Fruit fly (Drosophila melanogaster) whole organism, embryonic: ENCODE measurements around the gene pall.

Experiments used
- ATbp ChIP-seq: fragments of 200-800 bp; sonication (Bioruptor generic); optimal IDR thresholded peaks from 2 replicates; lab custom pipeline; 2017; ENCODE audit warnings: missing biosample characterization, mild to moderate bottlenecking, missing genetic modification characterization, missing genetic modification reagents
- Blimp-1 ChIP-seq: fragments of 200-800 bp; sonication (Bioruptor generic); optimal IDR thresholded peaks from 3 replicates; lab custom pipeline; 2018; ENCODE audit warnings: missing biosample characterization, missing genetic modification characterization, mild to moderate bottlenecking, moderate library complexity, missing genetic modification reagents
- CG10321 ChIP-seq: fragments of 200-800 bp; sonication (Bioruptor generic); IDR thresholded peaks from 2 replicates; pipeline ENCODE4 v1.3.6; 2022; ENCODE audit warnings: missing biosample characterization, missing genetic modification characterization
- CG11398 ChIP-seq: fragments of 200-800 bp; sonication (Bioruptor generic); optimal IDR thresholded peaks from 2 replicates; lab custom pipeline; 2016; ENCODE audit warnings: missing biosample characterization, missing genetic modification characterization
- CG12391 ChIP-seq: fragments of 200-800 bp; sonication (Bioruptor generic); optimal IDR thresholded peaks from 3 replicates; lab custom pipeline; 2018; ENCODE audit warnings: missing biosample characterization, mild to moderate bottlenecking, missing genetic modification characterization, moderate library complexity
- CG13287 ChIP-seq: fragments of 200-800 bp; sonication (Bioruptor generic); IDR thresholded peaks from 2 replicates; pipeline ENCODE4 v1.3.6; 2022; ENCODE audit warnings: missing biosample characterization, missing genetic modification characterization; ENCODE audit not compliant: partially characterized antibody
- CG13296 ChIP-seq: fragments of 200-800 bp; sonication (Bioruptor generic); optimal IDR thresholded peaks from 3 replicates; lab custom pipeline; 2018; ENCODE audit warnings: missing biosample characterization, mild to moderate bottlenecking, missing genetic modification characterization
- CG1602 ChIP-seq: fragments of 200-800 bp; sonication (Bioruptor generic); optimal IDR thresholded peaks from 3 replicates; lab custom pipeline; 2016; ENCODE audit warnings: missing biosample characterization, missing genetic modification characterization
- CG17359 ChIP-seq: fragments of 200-800 bp; sonication (Bioruptor generic); optimal IDR thresholded peaks from 3 replicates; lab custom pipeline; 2018; ENCODE audit warnings: missing biosample characterization, mild to moderate bottlenecking, missing genetic modification characterization, moderate library complexity
- CG2120 ChIP-seq: fragments of 200-800 bp; sonication (Bioruptor generic); optimal IDR thresholded peaks from 3 replicates; lab custom pipeline; 2016; ENCODE audit warnings: missing biosample characterization, missing genetic modification characterization
- CG3726 ChIP-seq: fragments of 200-800 bp; sonication (Bioruptor generic); IDR thresholded peaks from 3 replicates; pipeline ENCODE4, ENCODE4 v1.3.6; 2022; ENCODE audit warnings: missing biosample characterization, missing genetic modification characterization
- CG4617 ChIP-seq: fragments of 200-800 bp; sonication (Bioruptor generic); optimal IDR thresholded peaks from 3 replicates; lab custom pipeline; 2016; ENCODE audit warnings: missing biosample characterization, missing genetic modification characterization, borderline replicate concordance
- CG4707 ChIP-seq: fragments of 200-800 bp; sonication (Bioruptor generic); optimal IDR thresholded peaks from 2 replicates; lab custom pipeline; 2018; ENCODE audit warnings: missing biosample characterization, mild to moderate bottlenecking, missing genetic modification characterization, moderate library complexity
- CG4854 ChIP-seq: fragments of 200-800 bp; sonication (Bioruptor generic); optimal IDR thresholded peaks from 2 replicates; lab custom pipeline; 2016; ENCODE audit warnings: missing biosample characterization, missing genetic modification characterization, inconsistent platforms
- CG6272 ChIP-seq: fragments of 200-800 bp; sonication (Bioruptor generic); IDR thresholded peaks from 2 replicates; pipeline ENCODE4 v1.3.6; 2022; ENCODE audit warnings: missing biosample characterization, missing genetic modification characterization
- CG7745 ChIP-seq: fragments of 200-800 bp; sonication (Bioruptor generic); optimal IDR thresholded peaks from 2 replicates; lab custom pipeline; 2018; ENCODE audit warnings: missing biosample characterization, mild to moderate bottlenecking, missing genetic modification characterization, moderate library complexity
- CG9437 ChIP-seq: fragments of 200-800 bp; sonication (Bioruptor generic); optimal IDR thresholded peaks from 2 replicates; lab custom pipeline; 2018; ENCODE audit warnings: missing biosample characterization, mild to moderate bottlenecking, missing genetic modification characterization
- Camta ChIP-seq: fragments of 200-800 bp; sonication (Bioruptor generic); optimal IDR thresholded peaks from 2 replicates; lab custom pipeline; 2016; ENCODE audit warnings: missing biosample characterization, missing genetic modification characterization
- Dfd ChIP-seq, 2 experiments: fragments of >200 bp; optimal IDR thresholded peaks; 2 replicates each; lab custom pipeline; 2017; ENCODE audit warnings: missing biosample characterization in 2 of 2, missing genetic modification characterization in 2 of 2
- Ets65A ChIP-seq: fragments of 200-800 bp; sonication (Bioruptor generic); peaks from one replicate; lab custom pipeline; 2016; ENCODE audit warnings: missing biosample characterization, missing genetic modification characterization
- Gsc ChIP-seq: fragments of 200-800 bp; sonication (Bioruptor generic); IDR thresholded peaks from 2 replicates; pipeline ENCODE4 v1.3.6; 2022; ENCODE audit warnings: missing biosample characterization, missing genetic modification characterization
- HLH54F ChIP-seq: fragments of 200-800 bp; sonication (Bioruptor generic); optimal IDR thresholded peaks from 3 replicates; lab custom pipeline; 2016; ENCODE audit warnings: missing biosample characterization, missing genetic modification characterization
- HmgZ ChIP-seq: fragments of 200-800 bp; sonication (Bioruptor generic); optimal IDR thresholded peaks from 2 replicates; lab custom pipeline; 2018; ENCODE audit warnings: missing biosample characterization, mild to moderate bottlenecking, missing genetic modification characterization
- Hr39 ChIP-seq: fragments of >200 bp; optimal IDR thresholded peaks from 2 replicates; lab custom pipeline; 2017
- Hr78 ChIP-seq, 2 experiments: fragments of 200-800 bp in 1 of 2; fragments of >200 bp in 1 of 2; sonication (Bioruptor generic) in 1 of 2; optimal IDR thresholded peaks; 2 replicates each; lab custom pipeline; 2017 to 2019; ENCODE audit warnings: missing biosample characterization in 2 of 2, missing genetic modification characterization in 2 of 2, mild to moderate bottlenecking in 1 of 2, moderate library complexity in 1 of 2
- MTF-1 ChIP-seq: fragments of 200-800 bp; sonication (Bioruptor generic); optimal IDR thresholded peaks from 2 replicates; lab custom pipeline; 2018; ENCODE audit warnings: missing biosample characterization, mild to moderate bottlenecking, missing genetic modification characterization, borderline replicate concordance
- Mrtf ChIP-seq: fragments of 200-800 bp; sonication (Bioruptor generic); IDR thresholded peaks from 3 replicates; pipeline ENCODE4 v1.3.6; 2022; ENCODE audit warnings: missing biosample characterization, missing genetic modification characterization
- Sox102F ChIP-seq: fragments of 200-800 bp; sonication (Bioruptor generic); optimal IDR thresholded peaks from 2 replicates; lab custom pipeline; 2018; ENCODE audit warnings: missing biosample characterization, mild to moderate bottlenecking, missing genetic modification characterization, moderate library complexity
- Sry-δ ChIP-seq: fragments of 200-800 bp; sonication (Bioruptor generic); optimal IDR thresholded peaks from 2 replicates; lab custom pipeline; 2016; ENCODE audit warnings: missing biosample characterization, missing genetic modification characterization
- Stat92E ChIP-seq, 3 experiments: fragments of >200 bp in 2 of 3; fragments of 200-800 bp in 1 of 3; sonication (Bioruptor generic) in 1 of 3; optimal IDR thresholded peaks; 2 replicates each; lab custom pipeline; 2017 to 2019; ENCODE audit warnings: missing biosample characterization in 3 of 3, missing genetic modification characterization in 3 of 3, mild to moderate bottlenecking in 1 of 3, moderate library complexity in 1 of 3
- cad ChIP-seq: fragments of >200 bp; optimal IDR thresholded peaks from 2 replicates; lab custom pipeline; 2017; ENCODE audit warnings: missing biosample characterization, missing genetic modification characterization
- cas ChIP-seq: fragments of 200-800 bp; sonication (Bioruptor generic); IDR thresholded peaks from 2 replicates; pipeline ENCODE4 v1.3.6; 2022; ENCODE audit warnings: missing biosample characterization, missing genetic modification characterization
- chn ChIP-seq: fragments of 200-800 bp; sonication (Bioruptor generic); optimal IDR thresholded peaks from 2 replicates; lab custom pipeline; 2016; ENCODE audit warnings: missing biosample characterization, missing genetic modification characterization
- cwo ChIP-seq: fragments of 200-800 bp; sonication (Bioruptor generic); optimal IDR thresholded peaks from 3 replicates; lab custom pipeline; 2017; ENCODE audit warnings: missing biosample characterization, missing genetic modification characterization, mild to moderate bottlenecking, moderate library complexity, missing genetic modification reagents
- dm ChIP-seq: fragments of 200-800 bp; sonication (Bioruptor generic); optimal IDR thresholded peaks from 3 replicates; lab custom pipeline; 2016; ENCODE audit warnings: missing biosample characterization, missing genetic modification characterization
- dpn ChIP-seq, 2 experiments: fragments of 200-800 bp; sonication (Bioruptor generic); optimal IDR thresholded peaks; 3 replicates each; lab custom pipeline; 2016; ENCODE audit warnings: missing biosample characterization in 2 of 2, missing genetic modification characterization in 2 of 2
- ftz-f1 ChIP-seq: fragments of 200-800 bp; sonication (Bioruptor generic); optimal IDR thresholded peaks from 2 replicates; lab custom pipeline; 2016; ENCODE audit warnings: missing biosample characterization, missing genetic modification characterization
- grn ChIP-seq: fragments of 200-800 bp; sonication (Bioruptor generic); optimal IDR thresholded peaks from 3 replicates; lab custom pipeline; 2017; ENCODE audit warnings: missing biosample characterization, missing genetic modification characterization
- h ChIP-seq: fragments of >200 bp; optimal IDR thresholded peaks from 2 replicates; lab custom pipeline; 2017
- lola ChIP-seq, 3 experiments: fragments of >200 bp in 2 of 3; fragments of 200-800 bp in 1 of 3; sonication (Bioruptor generic) in 1 of 3; optimal IDR thresholded peaks; 2 replicates each; lab custom pipeline; 2017 to 2019; ENCODE audit warnings: missing biosample characterization in 3 of 3, missing genetic modification characterization in 3 of 3, mild to moderate bottlenecking in 1 of 3, moderate library complexity in 1 of 3
- nau ChIP-seq: fragments of 200-800 bp; sonication (Bioruptor generic); optimal IDR thresholded peaks from 3 replicates; lab custom pipeline; 2017; ENCODE audit warnings: missing biosample characterization, mild to moderate bottlenecking, missing genetic modification characterization, missing genetic modification reagents
- nerfin-1 ChIP-seq: fragments of 200-800 bp; sonication (Bioruptor generic); optimal IDR thresholded peaks from 3 replicates; lab custom pipeline; 2019; ENCODE audit warnings: missing biosample characterization, mild to moderate bottlenecking, missing genetic modification characterization, moderate library complexity
- org-1 ChIP-seq: fragments of 200-800 bp; sonication (Bioruptor generic); optimal IDR thresholded peaks from 2 replicates; lab custom pipeline; 2017; ENCODE audit warnings: missing biosample characterization, missing genetic modification characterization
- peb ChIP-seq: fragments of 200-800 bp; sonication (Bioruptor generic); IDR thresholded peaks from 2 replicates; pipeline ENCODE4 v1.3.6; 2022; ENCODE audit warnings: missing biosample characterization, missing genetic modification characterization
- phol ChIP-seq: fragments of 200-800 bp; sonication (Bioruptor generic); optimal IDR thresholded peaks from 3 replicates; lab custom pipeline; 2018; ENCODE audit warnings: missing biosample characterization, mild to moderate bottlenecking, missing genetic modification characterization, moderate library complexity
- twi ChIP-seq: fragments of 200-800 bp; optimal IDR thresholded peaks from 2 replicates; lab custom pipeline; 2019; ENCODE audit warnings: missing biosample characterization, mild to moderate bottlenecking, missing genetic modification characterization, moderate library complexity
- vfl ChIP-seq: fragments of 200-800 bp; sonication (Bioruptor generic); optimal IDR thresholded peaks from 2 replicates; lab custom pipeline; 2016; ENCODE audit warnings: missing biosample characterization, missing genetic modification characterization
- vvl ChIP-seq: fragments of 200-800 bp; sonication (Bioruptor generic); IDR thresholded peaks from 2 replicates; pipeline ENCODE4 v1.3.6; 2022; ENCODE audit warnings: missing biosample characterization, missing genetic modification characterization
- wek ChIP-seq: fragments of 200-800 bp; sonication (Bioruptor generic); optimal IDR thresholded peaks from 3 replicates; lab custom pipeline; 2018; ENCODE audit warnings: missing biosample characterization, mild to moderate bottlenecking, missing genetic modification characterization, moderate library complexity
- z ChIP-seq: fragments of 200-800 bp; sonication (Bioruptor generic); IDR thresholded peaks from 3 replicates; pipeline ENCODE4 v1.3.6; 2022; ENCODE audit warnings: missing biosample characterization, missing genetic modification characterization

The pall gene

DNA sequence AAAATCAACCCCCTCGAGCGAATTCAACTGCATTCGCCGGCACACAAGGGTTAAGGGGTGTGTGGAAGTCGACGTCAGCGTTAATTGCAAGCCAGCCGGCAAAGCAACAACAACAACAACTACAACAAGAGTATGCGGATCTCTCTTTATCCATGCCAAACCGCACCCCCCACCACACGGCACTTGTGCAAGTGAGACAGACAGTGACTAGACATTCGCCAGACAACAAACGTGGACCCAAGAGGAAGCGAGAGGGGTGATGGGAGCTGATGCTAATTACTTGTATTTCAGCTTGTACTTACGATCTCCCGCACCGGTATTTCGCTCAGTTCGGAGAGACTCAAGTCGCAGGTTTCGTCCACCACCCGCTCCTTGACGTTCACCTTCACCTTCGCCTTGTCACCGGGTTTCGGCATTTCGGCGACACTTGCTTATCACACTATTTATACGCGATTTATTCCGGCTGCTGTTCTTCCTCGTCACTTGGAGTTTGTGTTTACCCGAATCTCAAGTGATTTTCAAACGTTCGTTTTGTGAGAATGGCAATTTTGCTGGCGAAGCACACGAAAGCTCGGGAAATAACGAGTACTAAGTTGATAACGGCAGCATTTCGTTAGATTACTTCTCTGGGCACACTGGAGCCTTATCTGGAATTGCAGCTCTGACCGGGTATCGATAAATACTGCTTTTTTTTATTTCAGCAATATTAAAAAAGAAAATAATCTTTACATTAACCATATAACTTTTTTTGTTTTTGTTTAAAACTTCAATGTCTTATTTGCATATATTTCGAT lies 21.6 kb upstream of the pall start, which contains the start of gene CG3408 (continued):
- no peak for TF ChIP-seq nau (GFP tag; lab: Kevin White, UChicago)
- TF ChIP-seq CG12391 (tag; lab: Kevin White, UChicago), result peak; percentile 24
- TF ChIP-seq HLH54F (GFP tag; lab: Kevin White, UChicago), result no peak
- TF ChIP-seq CG4617 (GFP tag; lab: Kevin White, UChicago), result no peak
- TF ChIP-seq CG13296, result no peak
- no peak for TF ChIP-seq Dfd (GFP tag; optimal IDR thresholded peaks at IDR 0.05; lab: Kevin White, UChicago)
- TF ChIP-seq phol (tag; lab: Kevin White, UChicago), result no peak
- TF ChIP-seq ftz-f1, result no peak
- no peak for TF ChIP-seq Hr78 (GFP tag; optimal IDR thresholded peaks at IDR 0.05; lab: Kevin White, UChicago)
- no peak for TF ChIP-seq cas (GFP tag; lab: Robert Waterston, UW)
- no peak for TF ChIP-seq CG1602
- TF ChIP-seq h (lab: Kevin White, UChicago), result no peak
- TF ChIP-seq CG10321 (GFP tag; lab: Robert Waterston, UW), result peak; percentile 80
- TF ChIP-seq chn (GFP tag; lab: Kevin White, UChicago), result no peak
- no peak for TF ChIP-seq dpn (GFP tag; optimal IDR thresholded peaks at IDR 0.05; lab: Kevin White, UChicago)
- no peak for TF ChIP-seq Blimp-1
- no peak for TF ChIP-seq lola (GFP tag; optimal IDR thresholded peaks at IDR 0.05; lab: Kevin White, UChicago)
- TF ChIP-seq cwo (GFP tag; lab: Kevin White, UChicago), result no peak
- peak; percentile 22 for TF ChIP-seq CG4854 (GFP tag; lab: Kevin White, UChicago)
- TF ChIP-seq vfl (GFP tag; lab: Kevin White, UChicago), result no peak
- no peak for TF ChIP-seq CG7745 (tag; lab: Kevin White, UChicago)
- peak; percentile 71 for TF ChIP-seq HmgZ (tag; lab: Kevin White, UChicago)
- peak; percentile 57; the same call in 1 of the 2 replicates for TF ChIP-seq CG13287 (GFP tag; lab: Robert Waterston, UW)
- no peak for TF ChIP-seq CG11398 (GFP tag; lab: Kevin White, UChicago)
- TF ChIP-seq dm (GFP tag; lab: Kevin White, UChicago), result no peak
- TF ChIP-seq MTF-1, result no peak
- TF ChIP-seq Stat92E (GFP tag; optimal IDR thresholded peaks at IDR 0.05; lab: Kevin White, UChicago), result peak in 1 of 3 experiments; percentile 50
- TF ChIP-seq grn (GFP tag; lab: Kevin White, UChicago), result peak; percentile 59
- no peak for TF ChIP-seq Ets65A (GFP tag; lab: Kevin White, UChicago)
- peak; percentile 0 for TF ChIP-seq CG9437 (GFP tag; lab: Kevin White, UChicago)
- no peak for TF ChIP-seq Hr39 (lab: Kevin White, UChicago)
- TF ChIP-seq CG6272 (GFP tag; lab: Robert Waterston, UW), result no peak
- TF ChIP-seq Sox102F (GFP tag; lab: Kevin White, UChicago), result no peak
- no peak for TF ChIP-seq CG3726 (GFP tag; lab: Robert Waterston, UW)
- no peak for TF ChIP-seq cad (GFP tag; lab: Kevin White, UChicago)
- TF ChIP-seq twi (tag; lab: Kevin White, UChicago), result no peak
- TF ChIP-seq ATbp, result no peak
- no peak for TF ChIP-seq peb
- no peak for TF ChIP-seq wek (GFP tag; lab: Kevin White, UChicago)
- TF ChIP-seq Camta, result no peak
- peak; percentile 54 for TF ChIP-seq Sry-δ
- TF ChIP-seq z (GFP tag; lab: Robert Waterston, UW), result no peak
- no peak for TF ChIP-seq vvl (GFP tag; lab: Robert Waterston, UW)
- TF ChIP-seq CG4707 (GFP tag; lab: Kevin White, UChicago), result no peak
- TF ChIP-seq Gsc (GFP tag; lab: Robert Waterston, UW), result no peak
- TF ChIP-seq Mrtf (GFP tag; lab: Robert Waterston, UW), result no peak
- no peak for TF ChIP-seq org-1 (GFP tag; lab: Kevin White, UChicago)
- TF ChIP-seq CG17359 (tag; lab: Kevin White, UChicago), result peak; percentile 20
- no peak for TF ChIP-seq CG2120 (GFP tag; lab: Kevin White, UChicago)
- TF ChIP-seq nerfin-1 (tag; lab: Kevin White, UChicago), result peak; percentile 50
